Fruit fly (Drosophila melanogaster) whole organism, embryonic: ENCODE data around the gene CG13455.

Experiments
- Bdp1 ChIP-seq: fragments of 200-800 bp; sonication (Bioruptor generic); optimal IDR thresholded peaks from 3 replicates; lab custom pipeline; 2016; ENCODE audit warnings: missing biosample characterization, missing genetic modification characterization
- CG10267 ChIP-seq: fragments of 200-800 bp; sonication (Bioruptor generic); optimal IDR thresholded peaks from 2 replicates; lab custom pipeline; 2018; ENCODE audit warnings: missing biosample characterization, mild to moderate bottlenecking, missing genetic modification characterization, moderate library complexity
- CG10959 ChIP-seq: fragments of 200-800 bp; sonication (Bioruptor generic); IDR thresholded peaks from 2 replicates; pipeline ENCODE4 v1.3.6; 2022; ENCODE audit warnings: missing biosample characterization, missing genetic modification characterization
- CG13123 ChIP-seq: fragments of 200-800 bp; sonication (Bioruptor generic); optimal IDR thresholded peaks from 2 replicates; lab custom pipeline; 2016; ENCODE audit warnings: missing biosample characterization, missing genetic modification characterization
- CG13424 ChIP-seq: fragments of 200-800 bp; sonication (Bioruptor generic); optimal IDR thresholded peaks from 2 replicates; lab custom pipeline; 2019; ENCODE audit warnings: missing biosample characterization, mild to moderate bottlenecking, missing genetic modification characterization, moderate library complexity
- CG13775 ChIP-seq: fragments of 200-800 bp; sonication (Bioruptor generic); optimal IDR thresholded peaks from 3 replicates; lab custom pipeline; 2017; ENCODE audit warnings: missing biosample characterization, mild to moderate bottlenecking, missing genetic modification characterization
- CG14667 ChIP-seq: fragments of 200-800 bp; sonication (Bioruptor generic); IDR thresholded peaks from 2 replicates; pipeline ENCODE4 v1.3.6; 2022; ENCODE audit warnings: missing biosample characterization, missing genetic modification characterization
- CG17912 ChIP-seq: fragments of 200-800 bp; sonication (Bioruptor generic); optimal IDR thresholded peaks from 2 replicates; lab custom pipeline; 2018; ENCODE audit warnings: missing biosample characterization, mild to moderate bottlenecking, missing genetic modification characterization
- CG18764 ChIP-seq: fragments of 200-800 bp; sonication (Bioruptor generic); optimal IDR thresholded peaks from 3 replicates; lab custom pipeline; 2016; ENCODE audit warnings: missing biosample characterization, missing genetic modification characterization
- CG2129 ChIP-seq: fragments of 200-800 bp; sonication (Bioruptor generic); IDR thresholded peaks from 2 replicates; pipeline ENCODE4 v1.3.6; 2022; ENCODE audit warnings: missing biosample characterization, missing genetic modification characterization; ENCODE audit not compliant: partially characterized antibody
- CG2889 ChIP-seq: fragments of 200-800 bp; sonication (Bioruptor generic); IDR thresholded peaks from 3 replicates; pipeline ENCODE4 v1.3.6; 2022; ENCODE audit warnings: missing biosample characterization, missing genetic modification characterization
- CG31441 ChIP-seq: fragments of 200-800 bp; sonication (Bioruptor generic); IDR thresholded peaks from 2 replicates; pipeline ENCODE4 v1.3.6; 2022; ENCODE audit warnings: missing biosample characterization, missing genetic modification characterization
- CG3407 ChIP-seq: fragments of 200-800 bp; sonication (Bioruptor generic); optimal IDR thresholded peaks from 2 replicates; lab custom pipeline; 2018; ENCODE audit warnings: missing biosample characterization, mild to moderate bottlenecking, missing genetic modification characterization
- CG4424 ChIP-seq: fragments of 200-800 bp; sonication (Bioruptor generic); optimal IDR thresholded peaks from 3 replicates; lab custom pipeline; 2016; ENCODE audit warnings: missing biosample characterization, missing genetic modification characterization
- CG6272 ChIP-seq: fragments of 200-800 bp; sonication (Bioruptor generic); IDR thresholded peaks from 2 replicates; pipeline ENCODE4 v1.3.6; 2022; ENCODE audit warnings: missing biosample characterization, missing genetic modification characterization
- CG6654 ChIP-seq: fragments of 200-800 bp; sonication (Bioruptor generic); optimal IDR thresholded peaks from 2 replicates; lab custom pipeline; 2017; ENCODE audit warnings: missing biosample characterization, mild to moderate bottlenecking, missing genetic modification characterization
- CG8089 ChIP-seq: fragments of 200-800 bp; sonication (Bioruptor generic); optimal IDR thresholded peaks from 3 replicates; lab custom pipeline; 2016; ENCODE audit warnings: missing biosample characterization, missing genetic modification characterization
- CG9797 ChIP-seq: fragments of 200-800 bp; sonication (Bioruptor generic); optimal IDR thresholded peaks from 3 replicates; lab custom pipeline; 2018; ENCODE audit warnings: missing biosample characterization, mild to moderate bottlenecking, missing genetic modification characterization
- Dfd ChIP-seq, 2 experiments: fragments of >200 bp; optimal IDR thresholded peaks; 2 replicates each; lab custom pipeline; 2017; ENCODE audit warnings: missing biosample characterization in 2 of 2, missing genetic modification characterization in 2 of 2
- Dip2 ChIP-seq: fragments of 200-800 bp; sonication (Bioruptor generic); IDR thresholded peaks from 2 replicates; pipeline ENCODE4 v1.3.6; 2022; ENCODE audit warnings: missing biosample characterization, missing genetic modification characterization
- Doc3 ChIP-seq: fragments of 200-800 bp; sonication (Bioruptor generic); IDR thresholded peaks from 3 replicates; pipeline ENCODE4 v1.3.6; 2022; ENCODE audit warnings: missing biosample characterization, missing genetic modification characterization; ENCODE audit not compliant: partially characterized antibody
- E2f2 ChIP-seq: fragments of 200-800 bp; sonication (Bioruptor generic); IDR thresholded peaks from 2 replicates; pipeline ENCODE4 v1.3.6; 2022; ENCODE audit warnings: missing biosample characterization, missing genetic modification characterization
- Eip74EF ChIP-seq, 2 experiments: fragments of 200-800 bp in 1 of 2; fragments of >200 bp in 1 of 2; sonication (Bioruptor generic) in 1 of 2; optimal IDR thresholded peaks; 2 replicates each; lab custom pipeline; 2017 to 2019; ENCODE audit warnings: missing biosample characterization in 2 of 2, missing genetic modification characterization in 2 of 2, mild to moderate bottlenecking in 1 of 2, moderate library complexity in 1 of 2
- Fer1 ChIP-seq: fragments of 200-800 bp; sonication (Bioruptor generic); optimal IDR thresholded peaks from 2 replicates; lab custom pipeline; 2017; ENCODE audit warnings: missing biosample characterization, mild to moderate bottlenecking, missing genetic modification characterization
- Gsc ChIP-seq: fragments of 200-800 bp; sonication (Bioruptor generic); IDR thresholded peaks from 2 replicates; pipeline ENCODE4 v1.3.6; 2022; ENCODE audit warnings: missing biosample characterization, missing genetic modification characterization
- Hmr ChIP-seq: fragments of 200-800 bp; sonication (Bioruptor generic); optimal IDR thresholded peaks from 3 replicates; lab custom pipeline; 2017; ENCODE audit warnings: mild to moderate bottlenecking, missing biosample characterization, missing genetic modification reagents, missing genetic modification characterization
- Hmx ChIP-seq: fragments of 200-800 bp; sonication (Bioruptor generic); optimal IDR thresholded peaks from 2 replicates; lab custom pipeline; 2016; ENCODE audit warnings: missing biosample characterization, missing genetic modification characterization
- Mad ChIP-seq: fragments of 200-800 bp; sonication (Bioruptor generic); optimal IDR thresholded peaks from 2 replicates; lab custom pipeline; 2016; ENCODE audit warnings: missing biosample characterization, missing genetic modification characterization
- Nf-YB ChIP-seq: fragments of 200-800 bp; sonication (Bioruptor generic); optimal IDR thresholded peaks from 3 replicates; lab custom pipeline; 2019; ENCODE audit warnings: missing biosample characterization, mild to moderate bottlenecking, missing genetic modification characterization, moderate library complexity
- Ptx1 ChIP-seq: fragments of 200-800 bp; sonication (Bioruptor generic); IDR thresholded peaks from 2 replicates; pipeline ENCODE4 v1.3.6; 2022; ENCODE audit warnings: missing biosample characterization, missing genetic modification characterization
- TFAM ChIP-seq: fragments of 200-800 bp; sonication (Bioruptor generic); optimal IDR thresholded peaks from 2 replicates; lab custom pipeline; 2017; ENCODE audit warnings: missing biosample characterization, missing genetic modification characterization, inconsistent platforms
- Vsx1 ChIP-seq: fragments of 200-800 bp; sonication (Bioruptor generic); optimal IDR thresholded peaks from 2 replicates; lab custom pipeline; 2017; ENCODE audit warnings: missing biosample characterization, mild to moderate bottlenecking, missing genetic modification characterization, missing genetic modification reagents
- abd-A ChIP-seq: fragments of 200-800 bp; sonication (Bioruptor generic); optimal IDR thresholded peaks from 3 replicates; lab custom pipeline; 2019; ENCODE audit warnings: missing biosample characterization, mild to moderate bottlenecking, missing genetic modification characterization, moderate library complexity
- ato ChIP-seq: fragments of 200-800 bp; sonication (Bioruptor generic); IDR thresholded peaks from 2 replicates; pipeline ENCODE4 v1.3.6; 2022; ENCODE audit warnings: missing biosample characterization, missing genetic modification characterization; ENCODE audit not compliant: partially characterized antibody
- bbx ChIP-seq: fragments of 200-800 bp; sonication (Bioruptor generic); IDR thresholded peaks from 2 replicates; pipeline ENCODE4 v1.3.6; 2022; ENCODE audit warnings: missing biosample characterization, missing genetic modification characterization; ENCODE audit not compliant: partially characterized antibody
- bsh ChIP-seq, 2 experiments: fragments of 200-800 bp; sonication (Bioruptor generic); optimal IDR thresholded peaks; 2 replicates each; lab custom pipeline; 2017 to 2018; ENCODE audit warnings: mild to moderate bottlenecking in 2 of 2, missing biosample characterization in 2 of 2, missing genetic modification characterization in 2 of 2, moderate library complexity in 1 of 2
- gem ChIP-seq: fragments of 200-800 bp; sonication (Bioruptor generic); optimal IDR thresholded peaks from 2 replicates; lab custom pipeline; 2019; ENCODE audit warnings: missing biosample characterization, mild to moderate bottlenecking, missing genetic modification characterization, moderate library complexity
- grau ChIP-seq: fragments of 200-800 bp; optimal IDR thresholded peaks from 3 replicates; lab custom pipeline; 2019; ENCODE audit warnings: missing biosample characterization, mild to moderate bottlenecking, missing genetic modification characterization, moderate library complexity
- gt ChIP-seq: fragments of 200-800 bp; sonication (Bioruptor generic); IDR thresholded peaks from 2 replicates; pipeline ENCODE4 v1.3.6; 2022; ENCODE audit warnings: missing biosample characterization, missing genetic modification characterization
- h ChIP-seq: fragments of >200 bp; optimal IDR thresholded peaks from 2 replicates; lab custom pipeline; 2017
- insv ChIP-seq, 2 experiments: fragments of 200-800 bp; sonication (Bioruptor generic); optimal IDR thresholded peaks; 3 replicates each; lab custom pipeline; 2016 to 2018; ENCODE audit warnings: missing biosample characterization in 2 of 2, missing genetic modification characterization in 2 of 2
- knrl ChIP-seq: fragments of 200-800 bp; sonication (Bioruptor generic); IDR thresholded peaks from 3 replicates; pipeline ENCODE4 v1.3.6; 2022; ENCODE audit warnings: missing biosample characterization, missing genetic modification characterization; ENCODE audit not compliant: partially characterized antibody
- mirr ChIP-seq: fragments of 200-800 bp; sonication (Bioruptor generic); optimal IDR thresholded peaks from 3 replicates; lab custom pipeline; 2018; ENCODE audit warnings: missing biosample characterization, mild to moderate bottlenecking, missing genetic modification characterization
- p53 ChIP-seq: fragments of 200-800 bp; sonication (Bioruptor generic); optimal IDR thresholded peaks from 2 replicates; lab custom pipeline; 2016; ENCODE audit warnings: missing biosample characterization, missing genetic modification characterization
- pros ChIP-seq: fragments of 200-800 bp; sonication (Bioruptor generic); optimal IDR thresholded peaks from 3 replicates; lab custom pipeline; 2019; ENCODE audit warnings: missing biosample characterization, mild to moderate bottlenecking, missing genetic modification characterization, moderate library complexity
- pum ChIP-seq: fragments of 200-800 bp; sonication (Bioruptor generic); optimal IDR thresholded peaks from 2 replicates; lab custom pipeline; 2016; ENCODE audit warnings: missing biosample characterization, missing genetic modification characterization
- sug ChIP-seq: fragments of 200-800 bp; optimal IDR thresholded peaks from 2 replicates; lab custom pipeline; 2019; ENCODE audit warnings: missing biosample characterization, mild to moderate bottlenecking, missing genetic modification characterization, moderate library complexity
- tap ChIP-seq: fragments of 200-800 bp; optimal IDR thresholded peaks from 3 replicates; lab custom pipeline; 2019; ENCODE audit warnings: missing biosample characterization, mild to moderate bottlenecking, missing genetic modification characterization, moderate library complexity
- trh ChIP-seq: fragments of 200-800 bp; sonication (Bioruptor generic); optimal IDR thresholded peaks from 2 replicates; lab custom pipeline; 2016; ENCODE audit warnings: missing biosample characterization, missing genetic modification characterization
- twi ChIP-seq: fragments of 200-800 bp; optimal IDR thresholded peaks from 2 replicates; lab custom pipeline; 2019; ENCODE audit warnings: missing biosample characterization, mild to moderate bottlenecking, missing genetic modification characterization, moderate library complexity

Gene CG13455

DNA sequence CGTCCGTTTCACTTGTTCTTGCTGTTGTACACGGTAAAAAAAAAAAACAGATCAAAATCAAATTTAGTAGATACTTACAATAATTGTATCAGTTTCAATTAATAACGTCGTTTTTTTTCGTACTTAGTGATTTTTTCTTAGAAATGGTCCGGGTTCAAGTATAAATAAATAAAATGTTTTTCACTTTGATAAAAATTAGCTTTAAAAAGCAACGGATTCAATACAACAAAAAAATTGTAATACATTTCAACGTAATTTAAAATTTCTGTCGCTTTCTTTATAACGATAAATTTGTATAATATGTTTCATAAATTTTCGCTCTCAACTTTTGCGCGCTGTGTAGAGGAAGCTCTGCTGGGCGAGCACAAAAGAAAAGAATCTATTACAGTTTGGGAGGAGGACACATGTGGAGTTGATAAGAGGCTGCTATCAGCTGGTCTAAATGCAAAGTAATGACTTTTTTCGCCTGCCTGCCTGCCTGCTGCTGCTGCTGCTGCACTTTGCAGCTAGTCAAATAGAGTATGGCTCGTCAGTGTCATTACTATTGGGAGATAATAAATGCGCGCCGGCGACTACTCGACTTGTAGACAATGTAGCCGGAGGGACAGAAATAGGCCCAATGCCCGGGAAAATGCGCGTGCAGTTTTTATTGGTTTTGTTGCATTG is 41.7 kb downstream of the CG13455 start (continued):
- TF ChIP-seq CG17912 (GFP tag; lab: Kevin White, UChicago) (no peak), TFAM (GFP tag; lab: Kevin White, UChicago) (no peak), Dfd (GFP tag; optimal IDR thresholded peaks at IDR 0.05; lab: Kevin White, UChicago) (no peak), CG13775 (GFP tag; lab: Kevin White, UChicago) (peak; percentile 74), CG3407 (GFP tag; lab: Kevin White, UChicago) (peak; percentile 55), CG13123 (GFP tag; lab: Kevin White, UChicago) (no peak), CG9797 (GFP tag; lab: Kevin White, UChicago) (no peak), E2f2 (GFP tag; lab: Robert Waterston, UW) (no peak), grau (tag; lab: Kevin White, UChicago) (peak; percentile 78), gt (GFP tag; lab: Robert Waterston, UW) (no peak), trh (GFP tag; lab: Kevin White, UChicago) (peak; percentile 63), bbx (no peak), CG18764 (GFP tag; lab: Kevin White, UChicago) (no peak), Doc3 (GFP tag; lab: Robert Waterston, UW) (no peak), sug (tag; lab: Kevin White, UChicago) (no peak), insv (GFP tag; optimal IDR thresholded peaks at IDR 0.05; lab: Kevin White, UChicago) (no peak), knrl (GFP tag; lab: Robert Waterston, UW) (no peak), CG4424 (GFP tag; lab: Kevin White, UChicago) (peak; percentile 77), abd-A (tag; lab: Kevin White, UChicago) (no peak), CG2889 (GFP tag; lab: Robert Waterston, UW) (no peak), Eip74EF (GFP tag; optimal IDR thresholded peaks at IDR 0.05; lab: Kevin White, UChicago) (peak in 1 of 2 experiments; percentile 78), CG10959 (GFP tag; lab: Robert Waterston, UW) (no peak), mirr (GFP tag; lab: Kevin White, UChicago) (no peak), h (no peak), CG8089 (GFP tag; lab: Kevin White, UChicago) (no peak), Hmr (GFP tag; lab: Kevin White, UChicago) (peak; percentile 73), Mad (GFP tag; lab: Kevin White, UChicago) (peak; percentile 1), tap (tag; lab: Kevin White, UChicago) (peak; percentile 33), CG31441 (peak; percentile 80), CG13424 (tag; lab: Kevin White, UChicago) (peak; percentile 71), CG2129 (no peak), CG6272 (GFP tag; lab: Robert Waterston, UW) (peak; percentile 37; the same call in 1 of the 2 replicates), Dip2 (GFP tag; lab: Robert Waterston, UW) (no peak), Ptx1 (GFP tag; lab: Robert Waterston, UW) (peak; percentile 73), Fer1 (peak; percentile 55), Gsc (no peak), Nf-YB (GFP tag; lab: Kevin White, UChicago) (peak; percentile 53), gem (tag; lab: Kevin White, UChicago) (peak; percentile 89), CG10267 (tag; lab: Kevin White, UChicago) (peak; percentile 63), CG6654 (peak; percentile 19), p53 (GFP tag; lab: Kevin White, UChicago) (no peak), pum (peak; percentile 46), Vsx1 (GFP tag; lab: Kevin White, UChicago) (peak; percentile 53), pros (no peak), ato (GFP tag; lab: Robert Waterston, UW) (no peak), bsh (GFP tag; optimal IDR thresholded peaks at IDR 0.05; lab: Kevin White, UChicago) (peak in 1 of 2 experiments; percentile 80), CG14667 (GFP tag; lab: Robert Waterston, UW) (no peak), Hmx (GFP tag; lab: Kevin White, UChicago) (peak; percentile 49), twi (peak; percentile 16), Bdp1 (GFP tag; lab: Kevin White, UChicago) (peak; percentile 24)
